Worm (Caenorhabditis elegans) whole organism, L1 larva: Measurements from ENCODE around the gene Y69E1A.4.
"Not testable (repeated sequence)": the region's sequence is repeated elsewhere in the genome, so short reads cannot be mapped to it uniquely, and the experiment has no call there.

Source experiments
- C04F5.9 ChIP-seq: sonication (generic microtip); optimal IDR thresholded peaks from 2 replicates; lab custom pipeline; 2016; ENCODE audit warnings: missing genetic modification characterization, missing compliant biosample characterization
- C16A3.4 ChIP-seq: fragments of 150-350 bp; optimal IDR thresholded peaks from 2 replicates; lab custom pipeline; 2014; ENCODE audit warnings: missing biosample characterization, missing genetic modification characterization
- C34B4.2 ChIP-seq: sonication (generic microtip); optimal IDR thresholded peaks from 2 replicates; lab custom pipeline; 2017; ENCODE audit warnings: mild to moderate bottlenecking, missing genetic modification characterization, missing compliant biosample characterization
- F16B12.6 ChIP-seq: fragments of 150-350 bp; optimal IDR thresholded peaks from 2 replicates; lab custom pipeline; 2014; ENCODE audit warnings: missing biosample characterization, missing genetic modification characterization
- Y116A8C.19 ChIP-seq: sonication (generic microtip); optimal IDR thresholded peaks from 2 replicates; lab custom pipeline; 2016; ENCODE audit warnings: missing compliant biosample characterization, missing genetic modification characterization, borderline replicate concordance
- alr-1 ChIP-seq: fragments of 200-800 bp; sonication (Bioruptor generic); optimal IDR thresholded peaks from 2 replicates; lab custom pipeline; 2018; ENCODE audit warnings: borderline replicate concordance, mild to moderate bottlenecking, missing genetic modification characterization, missing compliant biosample characterization
- aly-2 ChIP-seq: fragments of 150-350 bp; optimal IDR thresholded peaks from 2 replicates; lab custom pipeline; 2014; ENCODE audit warnings: missing biosample characterization, missing genetic modification characterization
- blmp-1 ChIP-seq: fragments of 150-350 bp; optimal IDR thresholded peaks from 2 replicates; lab custom pipeline; 2014; ENCODE audit warnings: missing biosample characterization, missing genetic modification characterization
- ceh-63 ChIP-seq: fragments of 200-800 bp; sonication (Bioruptor generic); optimal IDR thresholded peaks from 2 replicates; lab custom pipeline; 2018; ENCODE audit warnings: mild to moderate bottlenecking, missing genetic modification characterization, missing compliant biosample characterization
- ceh-88 ChIP-seq: fragments of 200-800 bp; sonication (Bioruptor generic); IDR thresholded peaks from 2 replicates; pipeline ENCODE4 v1.3.6; 2022; ENCODE audit warnings: missing genetic modification characterization, missing compliant biosample characterization
- ceh-90 ChIP-seq: sonication (generic microtip); optimal IDR thresholded peaks from 2 replicates; lab custom pipeline; 2016; ENCODE audit warnings: missing genetic modification characterization, missing compliant biosample characterization
- dpl-1 ChIP-seq, 3 experiments: fragments of 150-350 bp in 2 of 3; sonication (generic microtip) in 1 of 3; optimal IDR thresholded peaks; 2 replicates each; lab custom pipeline; 2014 to 2017; ENCODE audit warnings: missing biosample characterization in 3 of 3, missing genetic modification characterization in 3 of 3, missing genetic modification reagents in 3 of 3
- efl-1 ChIP-seq, 4 experiments: fragments of 150-350 bp; optimal IDR thresholded peaks in 3 of 4; peaks in 1 of 4; 1 replicate in 1 of 4; 2 replicates in 3 of 4; lab custom pipeline; 2014; ENCODE audit warnings: missing biosample characterization in 2 of 4, missing genetic modification characterization in 2 of 4, missing genetic modification reagents in 2 of 4
- efl-3 ChIP-seq: fragments of 200-800 bp; sonication (Bioruptor generic); optimal IDR thresholded peaks from 2 replicates; lab custom pipeline; 2018; ENCODE audit warnings: mild to moderate bottlenecking, missing genetic modification characterization, missing compliant biosample characterization
- egl-27 ChIP-seq, 2 experiments: fragments of 150-350 bp in 1 of 2; sonication (generic microtip); optimal IDR thresholded peaks; 3 replicates each; lab custom pipeline; 2017 to 2018; ENCODE audit warnings: missing biosample characterization in 2 of 2, missing genetic modification characterization in 2 of 2, missing genetic modification reagents in 2 of 2
- elt-2 ChIP-seq: sonication (generic microtip); optimal IDR thresholded peaks from 2 replicates; lab custom pipeline; 2016; ENCODE audit warnings: missing genetic modification characterization, mild to moderate bottlenecking, inconsistent platforms, missing compliant biosample characterization, missing genetic modification reagents
- elt-3 ChIP-seq, 6 experiments: fragments of 150-350 bp in 1 of 6; sonication (generic microtip); optimal IDR thresholded peaks; 2 replicates each; lab custom pipeline; 2017 to 2018; ENCODE audit warnings: missing biosample characterization in 6 of 6, missing genetic modification characterization in 6 of 6, inconsistent platforms in 1 of 6
- ets-5 ChIP-seq: fragments of 200-800 bp; sonication (Bioruptor generic); IDR thresholded peaks from 2 replicates; pipeline ENCODE4 v1.3.6; 2022; ENCODE audit warnings: missing genetic modification characterization, missing compliant biosample characterization
- fkh-4 ChIP-seq: sonication (generic microtip); optimal IDR thresholded peaks from 2 replicates; lab custom pipeline; 2016; ENCODE audit warnings: missing compliant biosample characterization, missing genetic modification characterization, borderline replicate concordance
- fos-1 ChIP-seq: fragments of 150-350 bp; optimal IDR thresholded peaks from 2 replicates; lab custom pipeline; 2014; ENCODE audit warnings: missing biosample characterization, missing genetic modification characterization
- grh-1 ChIP-seq: fragments of 200-800 bp; sonication (Bioruptor generic); IDR thresholded peaks from 2 replicates; pipeline ENCODE4 v1.3.6; 2022; ENCODE audit warnings: missing genetic modification reagents, missing genetic modification characterization, missing compliant biosample characterization
- hlh-17 ChIP-seq: fragments of 200-800 bp; sonication (Bioruptor generic); optimal IDR thresholded peaks from 2 replicates; lab custom pipeline; 2018; ENCODE audit warnings: missing genetic modification characterization, mild to moderate bottlenecking, missing compliant biosample characterization, moderate library complexity, borderline replicate concordance
- hlh-4 ChIP-seq: sonication (generic microtip); optimal IDR thresholded peaks from 2 replicates; lab custom pipeline; 2016; ENCODE audit warnings: mild to moderate bottlenecking, missing genetic modification characterization, missing compliant biosample characterization
- hpl-2 ChIP-seq: fragments of 150-350 bp; optimal IDR thresholded peaks from 2 replicates; lab custom pipeline; 2014; ENCODE audit warnings: missing biosample characterization, missing genetic modification reagents, missing genetic modification characterization
- irx-1 ChIP-seq: sonication (generic microtip); optimal IDR thresholded peaks from 2 replicates; lab custom pipeline; 2016; ENCODE audit warnings: missing genetic modification characterization, missing compliant biosample characterization
- isw-1 ChIP-seq: fragments of 200-800 bp; sonication (Bioruptor generic); IDR thresholded peaks from 2 replicates; pipeline ENCODE4 v1.3.6; 2022; ENCODE audit warnings: missing genetic modification characterization, missing compliant biosample characterization
- jun-1 ChIP-seq: fragments of 150-350 bp; optimal IDR thresholded peaks from 2 replicates; lab custom pipeline; 2014; ENCODE audit warnings: missing biosample characterization, missing genetic modification reagents, missing genetic modification characterization
- lin-13 ChIP-seq: fragments of 150-350 bp; optimal IDR thresholded peaks from 2 replicates; lab custom pipeline; 2014; ENCODE audit warnings: missing biosample characterization, missing genetic modification reagents, missing genetic modification characterization
- lin-35 ChIP-seq, 2 experiments: fragments of 150-350 bp; optimal IDR thresholded peaks; 2 replicates each; lab custom pipeline; 2014; ENCODE audit warnings: missing biosample characterization in 2 of 2, missing genetic modification characterization in 2 of 2, missing genetic modification reagents in 2 of 2
- lsy-2 ChIP-seq, 2 experiments: fragments of 150-350 bp; optimal IDR thresholded peaks; 2 replicates each; lab custom pipeline; 2014; ENCODE audit warnings: missing biosample characterization in 2 of 2, missing genetic modification characterization in 2 of 2
- nhr-11 ChIP-seq: fragments of 150-350 bp; optimal IDR thresholded peaks from 2 replicates; lab custom pipeline; 2014; ENCODE audit warnings: missing biosample characterization, missing genetic modification characterization
- nhr-19 ChIP-seq: fragments of 200-800 bp; sonication (Bioruptor generic); conservative IDR thresholded peaks from 2 replicates; pipeline ENCODE4 v1.3.6; 2022; ENCODE audit warnings: missing genetic modification characterization, missing compliant biosample characterization
- nhr-71 ChIP-seq: sonication (generic microtip); optimal IDR thresholded peaks from 2 replicates; lab custom pipeline; 2016; ENCODE audit warnings: mild to moderate bottlenecking, missing genetic modification characterization, moderate library complexity, missing compliant biosample characterization
- nhr-77 ChIP-seq: fragments of 150-350 bp; optimal IDR thresholded peaks from 2 replicates; lab custom pipeline; 2014; ENCODE audit warnings: missing biosample characterization, missing genetic modification characterization
- nhr-84 ChIP-seq: sonication (generic microtip); optimal IDR thresholded peaks from 2 replicates; lab custom pipeline; 2017; ENCODE audit warnings: missing biosample characterization, missing genetic modification characterization
- nhr-85 ChIP-seq: sonication (generic microtip); peaks from one replicate; lab custom pipeline; 2016; ENCODE audit warnings: missing genetic modification characterization, inconsistent platforms, missing compliant biosample characterization
- nhr-90 ChIP-seq: sonication (generic microtip); optimal IDR thresholded peaks from 2 replicates; lab custom pipeline; 2016; ENCODE audit warnings: mild to moderate bottlenecking, missing genetic modification characterization, missing compliant biosample characterization; ENCODE audit not compliant: poor library complexity
- pag-3 ChIP-seq: sonication (generic microtip); optimal IDR thresholded peaks from 2 replicates; lab custom pipeline; 2017; ENCODE audit warnings: missing genetic modification characterization, mild to moderate bottlenecking, missing compliant biosample characterization, antibody characterized with exemption, borderline replicate concordance; ENCODE audit not compliant: insufficient read depth
- snu-23 ChIP-seq: sonication (generic microtip); optimal IDR thresholded peaks from 2 replicates; lab custom pipeline; 2016; ENCODE audit warnings: missing genetic modification characterization, missing compliant biosample characterization
- sox-4 ChIP-seq: sonication (generic microtip); optimal IDR thresholded peaks from 2 replicates; lab custom pipeline; 2016; ENCODE audit warnings: missing genetic modification characterization, missing compliant biosample characterization
- sptf-1 ChIP-seq: fragments of 150-350 bp; optimal IDR thresholded peaks from 2 replicates; lab custom pipeline; 2014; ENCODE audit warnings: missing biosample characterization, missing genetic modification characterization
- sup-37 ChIP-seq: fragments of 200-800 bp; sonication (Bioruptor generic); optimal IDR thresholded peaks from 2 replicates; lab custom pipeline; 2018; ENCODE audit warnings: mild to moderate bottlenecking, missing genetic modification characterization, missing compliant biosample characterization
- tlp-1 ChIP-seq: fragments of 150-350 bp; optimal IDR thresholded peaks from 2 replicates; lab custom pipeline; 2014; ENCODE audit warnings: missing biosample characterization, missing genetic modification characterization
- xbp-1 ChIP-seq: sonication (generic microtip); optimal IDR thresholded peaks from 2 replicates; lab custom pipeline; 2016; ENCODE audit warnings: missing genetic modification characterization, missing compliant biosample characterization
- zip-4 ChIP-seq: fragments of 200-800 bp; sonication (Bioruptor generic); optimal IDR thresholded peaks from 2 replicates; lab custom pipeline; 2018; ENCODE audit warnings: mild to moderate bottlenecking, missing genetic modification characterization, moderate library complexity, missing compliant biosample characterization
- ztf-11 ChIP-seq, 2 experiments: sonication (generic microtip); optimal IDR thresholded peaks; 2 replicates each; lab custom pipeline; 2016 to 2017; ENCODE audit warnings: missing genetic modification characterization in 2 of 2, missing biosample characterization in 1 of 2, missing compliant biosample characterization in 1 of 2

Gene Y69E1A.4

ce11 chrIV:10954955-10955354 is at the start of gene Y69E1A.4:
Gene Y69E1A.4 (plus strand): TSS chrIV:10955255.
- TF ChIP-seq blmp-1 (tag; lab: Kevin White, UChicago); isw-1 (GFP tag; lab: Robert Waterston, UW); tlp-1: not testable (repeated sequence)
- TF ChIP-seq, all 84 proteins: peak for 0; not testable (repeated sequence) for 84

- TF ChIP-seq C34B4.2 (tag; lab: Kevin White, UChicago), result no peak
- TF ChIP-seq C04F5.9 (tag; lab: Kevin White, UChicago), result no peak
- TF ChIP-seq ceh-88, result no peak
- no peak for TF ChIP-seq elt-2 (tag; lab: Kevin White, UChicago)
- TF ChIP-seq alr-1 (tag; lab: Kevin White, UChicago), result no peak
- no peak for TF ChIP-seq isw-1 (GFP tag; lab: Robert Waterston, UW)
- TF ChIP-seq ztf-11 (tag; optimal IDR thresholded peaks at IDR 0.05; lab: Kevin White, UChicago), result no peak
- TF ChIP-seq pag-3 (tag; lab: Kevin White, UChicago), result no peak
- TF ChIP-seq lin-13 (GFP tag; lab: Kevin White, UChicago), result no peak
- no peak for TF ChIP-seq dpl-1 (GFP tag; optimal IDR thresholded peaks at IDR 0.05; lab: Kevin White, UChicago)
- no peak for TF ChIP-seq sox-4
These were observed 45.8 kb upstream of the Y69E1A.4 start, which contains the start of gene ZK596.2 for ce11 chrIV:10909206-10909605. Gene ZK596.2 (minus strand): TSS chrIV:10909306.

ce11 chrIV:10909708-10910107 is 45.3 kb upstream of the Y69E1A.4 start, which contains the start of gene pyk-2:
Gene pyk-2 (plus strand): TSS chrIV:10909913.
- no peak for TF ChIP-seq lsy-2 (tag; optimal IDR thresholded peaks at IDR 0.05; lab: Kevin White, UChicago)
- no peak for TF ChIP-seq ets-5 (GFP tag; lab: Robert Waterston, UW)
- TF ChIP-seq dpl-1 (GFP tag; optimal IDR thresholded peaks at IDR 0.05; lab: Kevin White, UChicago), result no peak
- no peak for TF ChIP-seq nhr-11 (tag; lab: Kevin White, UChicago)
- no peak for TF ChIP-seq hpl-2 (GFP tag; lab: Kevin White, UChicago)
- no peak for TF ChIP-seq sptf-1 (tag; lab: Kevin White, UChicago)
- no peak for TF ChIP-seq egl-27 (tag; optimal IDR thresholded peaks at IDR 0.05; lab: Kevin White, UChicago)
- TF ChIP-seq nhr-90 (tag; lab: Kevin White, UChicago), result peak; percentile 22
- TF ChIP-seq nhr-85, result peak; percentile 88
- no peak for TF ChIP-seq pag-3 (tag; lab: Kevin White, UChicago)
- TF ChIP-seq F16B12.6 (tag; lab: Kevin White, UChicago), result no peak
- no peak for TF ChIP-seq aly-2 (tag; lab: Kevin White, UChicago)
- TF ChIP-seq snu-23, result peak; percentile 64
- TF ChIP-seq Y116A8C.19 (tag; lab: Kevin White, UChicago), result no peak
- no peak for TF ChIP-seq efl-1 (optimal IDR thresholded peaks at IDR 0.05; lab: Kevin White, UChicago)
- peak in 1 of 2 experiments; percentile 75 for TF ChIP-seq efl-1 (GFP tag; optimal IDR thresholded peaks at IDR 0.05 in 1 of 2; lab: Kevin White, UChicago)
- no peak for TF ChIP-seq zip-4 (GFP tag; lab: Kevin White, UChicago)
- no peak for TF ChIP-seq C04F5.9 (tag; lab: Kevin White, UChicago)
- TF ChIP-seq grh-1 (GFP tag; lab: Robert Waterston, UW), result no peak
- TF ChIP-seq hlh-17 (GFP tag; lab: Kevin White, UChicago), result no peak
- peak; percentile 56 for TF ChIP-seq nhr-71 (tag; lab: Kevin White, UChicago)
- no peak for TF ChIP-seq alr-1 (tag; lab: Kevin White, UChicago)
- no peak for TF ChIP-seq fos-1
- no peak for TF ChIP-seq xbp-1 (tag; lab: Kevin White, UChicago)
- no peak for TF ChIP-seq C16A3.4 (tag; lab: Kevin White, UChicago)
- no peak for TF ChIP-seq jun-1 (tag; lab: Kevin White, UChicago)
- peak; percentile 26 for TF ChIP-seq nhr-19
- TF ChIP-seq nhr-84 (tag; lab: Kevin White, UChicago), result no peak
- no peak for TF ChIP-seq irx-1
- TF ChIP-seq ceh-90, result no peak
- TF ChIP-seq lin-35 (GFP tag; optimal IDR thresholded peaks at IDR 0.05; lab: Kevin White, UChicago), result peak in 1 of 2 experiments; percentile 29
- TF ChIP-seq fkh-4 (tag; lab: Kevin White, UChicago), result no peak
- peak; percentile 49 for TF ChIP-seq elt-2 (tag; lab: Kevin White, UChicago)
- no peak for TF ChIP-seq nhr-77 (tag; lab: Kevin White, UChicago)
- no peak for TF ChIP-seq lin-13 (GFP tag; lab: Kevin White, UChicago)
- peak in 3 of 6 experiments; percentile 29 to 65 (median 64) for TF ChIP-seq elt-3 (tag; optimal IDR thresholded peaks at IDR 0.05; lab: Kevin White, UChicago)
- no peak for TF ChIP-seq efl-3
- no peak for TF ChIP-seq ceh-63 (GFP tag; lab: Kevin White, UChicago)
- TF ChIP-seq hlh-4 (tag; lab: Kevin White, UChicago), result no peak
- TF ChIP-seq sup-37 (GFP tag; lab: Kevin White, UChicago), result no peak
